Worm (Caenorhabditis elegans): ENCODE results near the gene gst-34.
A peak's percentile ranks its signal among the peaks of the same experiment; 100 is the strongest.

The gst-34 gene

DNA sequence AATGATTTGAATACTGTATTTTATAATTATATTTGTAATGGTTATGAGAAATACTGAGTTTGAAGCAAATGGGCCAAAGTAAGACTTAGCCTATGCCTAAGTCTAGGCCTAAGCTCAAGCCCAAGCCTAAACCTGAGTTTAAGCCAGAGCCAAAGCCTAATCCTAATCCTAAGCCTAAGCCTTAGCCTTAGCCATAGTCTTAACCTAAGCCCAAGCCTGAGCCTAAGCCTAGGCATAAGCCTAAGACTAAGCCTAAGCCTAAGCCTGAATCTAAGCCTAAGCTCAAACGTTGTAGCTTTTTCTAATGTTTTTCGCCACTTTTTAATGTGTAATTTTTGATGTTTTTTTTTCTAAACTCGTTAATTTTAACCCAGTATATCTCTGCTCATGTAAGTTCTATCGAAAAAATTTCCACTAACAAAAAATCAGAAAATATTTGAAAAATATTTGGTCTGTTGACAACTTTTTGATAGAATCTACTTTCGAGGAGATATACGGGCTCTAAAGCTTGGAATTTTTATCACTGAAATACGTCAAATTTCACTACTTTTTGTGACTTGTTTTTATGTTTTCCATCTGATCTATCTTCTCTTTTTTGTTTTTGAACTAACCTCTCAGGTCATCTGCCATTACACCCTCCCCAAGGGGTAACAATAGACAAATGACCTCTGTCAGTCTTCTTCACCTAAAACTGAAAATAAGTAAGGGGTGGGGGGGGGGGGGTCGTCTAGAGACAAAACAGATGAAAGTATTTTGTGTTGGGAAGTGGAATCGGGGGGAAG, 21.2 kb upstream of the gst-34 start:
- TF ChIP-seq nhr-47 (tag; optimal IDR thresholded peaks at IDR 0.05), result no peak
- TF ChIP-seq lin-13 (GFP tag; optimal IDR thresholded peaks at IDR 0.05), result no peak
- no peak for TF ChIP-seq tbx-2 (tag; optimal IDR thresholded peaks at IDR 0.05)

DNA sequence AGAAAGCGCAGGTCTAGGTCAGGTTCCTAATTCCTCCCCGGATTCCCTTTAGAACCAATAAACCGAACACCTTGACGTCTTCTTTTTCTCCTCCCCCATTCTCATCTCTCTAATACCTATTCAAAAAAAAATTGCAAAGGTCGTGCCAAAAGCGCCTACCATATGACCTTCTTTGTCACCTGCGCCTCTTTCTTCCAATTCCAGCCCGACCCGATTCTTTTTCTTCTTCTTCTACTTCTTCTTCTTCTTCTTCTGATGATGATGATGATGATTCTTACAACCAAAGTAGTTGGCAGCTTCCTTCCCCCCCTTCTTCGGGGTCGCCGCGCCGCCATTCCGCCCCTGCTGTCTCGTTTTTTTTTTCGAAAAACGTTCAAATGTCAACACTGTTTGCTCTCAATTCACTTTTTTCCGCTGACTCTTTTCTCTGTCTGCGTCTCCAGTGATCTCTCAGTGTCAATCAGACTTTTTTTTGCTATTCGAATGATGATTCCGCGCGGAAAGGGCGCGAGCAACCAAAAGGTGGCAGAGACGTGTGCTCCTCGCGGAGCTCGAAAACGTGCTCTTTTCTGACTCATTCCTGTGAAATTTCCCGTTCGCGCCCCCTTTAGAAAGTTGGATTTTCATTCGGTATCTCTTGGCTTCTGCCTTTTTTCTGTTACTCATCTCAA, 20.5 kb upstream of the gst-34 start:
- peak; percentile 71 for TF ChIP-seq nhr-85 (tag)
- no peak for TF ChIP-seq lin-39 (tag; optimal IDR thresholded peaks at IDR 0.05)
- TF ChIP-seq efl-1 (optimal IDR thresholded peaks at IDR 0.05), result no peak
- peak in 1 of 2 experiments; percentile 90 for TF ChIP-seq efl-1 (GFP tag; optimal IDR thresholded peaks at IDR 0.05 in 1 of 2)
- TF ChIP-seq nhr-19 (GFP tag; conservative IDR thresholded peaks at IDR 0.05), result no peak
- TF ChIP-seq pqm-1 (tag; optimal IDR thresholded peaks at IDR 0.05), result no peak
- no peak for TF ChIP-seq dpl-1 (GFP tag; optimal IDR thresholded peaks at IDR 0.05)
- TF ChIP-seq tbx-2 (tag; optimal IDR thresholded peaks at IDR 0.05), result no peak
- TF ChIP-seq Y116A8C.19 (tag; optimal IDR thresholded peaks at IDR 0.05; ENCODE audit: borderline replicate concordance), result no peak
- no peak for TF ChIP-seq fkh-8 (tag; optimal IDR thresholded peaks at IDR 0.05)
- TF ChIP-seq aly-2 (tag; optimal IDR thresholded peaks at IDR 0.05), result no peak
- no peak for TF ChIP-seq nhr-77 (tag; optimal IDR thresholded peaks at IDR 0.05)

- no peak for TF ChIP-seq lin-13 (GFP tag; optimal IDR thresholded peaks at IDR 0.05)
- TF ChIP-seq ets-5 (GFP tag; IDR thresholded peaks at IDR 0.05), result no peak
- TF ChIP-seq fkh-10 (GFP tag; optimal IDR thresholded peaks at IDR 0.05), result no peak
- TF ChIP-seq ceh-90 (tag; optimal IDR thresholded peaks at IDR 0.05), result no peak
- peak in 1 of 2 experiments; percentile 10 for TF ChIP-seq lin-35 (GFP tag; optimal IDR thresholded peaks at IDR 0.05)
- no peak for TF ChIP-seq nhr-84 (tag; optimal IDR thresholded peaks at IDR 0.05)
- no peak for TF ChIP-seq unc-30 (tag; optimal IDR thresholded peaks at IDR 0.05)
- TF ChIP-seq tlp-1 (tag; optimal IDR thresholded peaks at IDR 0.05), result no peak
- TF ChIP-seq mdl-1 (tag; optimal IDR thresholded peaks at IDR 0.05), result no peak
- TF ChIP-seq elt-2 (tag; optimal IDR thresholded peaks at IDR 0.05), result peak; percentile 10
These were observed 14.5 kb upstream of the gst-34 start for ce11 chrII:15197500-15197899.

ce11 chrII:15196433-15196832, 13.4 kb upstream of the gst-34 start, which contains the start of gene spsb-1:
Gene spsb-1, plus strand, starts transcription at chrII:15196733.
- TF ChIP-seq xbp-1 (tag; optimal IDR thresholded peaks at IDR 0.05), result no peak
- TF ChIP-seq unc-130 (tag; optimal IDR thresholded peaks at IDR 0.05), result no peak
- TF ChIP-seq ceh-90 (tag; optimal IDR thresholded peaks at IDR 0.05), result no peak
- TF ChIP-seq hpl-2 (GFP tag; optimal IDR thresholded peaks at IDR 0.05), result no peak
- TF ChIP-seq nhr-20 (tag; optimal IDR thresholded peaks at IDR 0.05), result no peak
- no peak for TF ChIP-seq lsy-2 (tag; optimal IDR thresholded peaks at IDR 0.05)
- no peak for TF ChIP-seq nhr-19 (GFP tag; conservative IDR thresholded peaks at IDR 0.05)
- no peak for TF ChIP-seq nhr-12 (tag; optimal IDR thresholded peaks at IDR 0.05)
- no peak for TF ChIP-seq nhr-84 (tag; optimal IDR thresholded peaks at IDR 0.05)
- TF ChIP-seq elt-3 (tag; optimal IDR thresholded peaks at IDR 0.05), result no peak
- no peak for TF ChIP-seq mep-1 (tag; optimal IDR thresholded peaks at IDR 0.05)
- no peak for TF ChIP-seq jun-1 (tag; optimal IDR thresholded peaks at IDR 0.05)
- no peak for TF ChIP-seq nhr-90 (tag; optimal IDR thresholded peaks at IDR 0.05; ENCODE audit: poor library complexity)
- TF ChIP-seq tbx-2 (tag; optimal IDR thresholded peaks at IDR 0.05), result no peak
- no peak for TF ChIP-seq ceh-88 (GFP tag; IDR thresholded peaks at IDR 0.05)
- no peak for TF ChIP-seq skn-1 (tag; optimal IDR thresholded peaks at IDR 0.05)
- TF ChIP-seq snpc-4 (tag; optimal IDR thresholded peaks at IDR 0.05), result no peak
- TF ChIP-seq efl-3 (GFP tag; optimal IDR thresholded peaks at IDR 0.05), result no peak
- TF ChIP-seq mdl-1 (tag; optimal IDR thresholded peaks at IDR 0.05), result no peak
- no peak for TF ChIP-seq lin-39 (tag; optimal IDR thresholded peaks at IDR 0.05)

Data from whole organism, L1 larva.